Worm (Caenorhabditis elegans): Measurements from ENCODE around the gene srj-50.

Gene srj-50

DNA sequence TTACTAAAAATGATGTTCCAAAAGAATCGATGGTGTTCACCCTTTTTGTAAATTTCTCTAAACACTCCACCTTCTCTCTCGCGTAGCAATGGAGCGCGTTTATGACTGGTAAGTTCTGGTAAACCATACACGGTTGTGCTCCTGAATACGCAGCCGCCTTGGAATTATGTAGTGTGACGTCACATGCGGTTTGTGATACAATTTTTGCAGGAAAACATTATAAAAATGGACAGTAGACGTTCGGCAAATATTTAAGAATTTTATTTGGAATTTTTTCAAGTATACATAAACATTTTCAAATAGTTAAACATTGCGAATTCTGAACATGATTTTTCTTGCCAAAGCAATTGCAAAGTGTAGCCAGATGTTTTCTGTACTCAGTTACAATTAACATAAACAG is 44.7 kb downstream of the srj-50 start, which contains the start of gene F37B4.10:
TSS of gene F37B4.10 (minus strand) at position 101 of the 400 bp plus-strand sequence.
- TF ChIP-seq mep-1 (tag; optimal IDR thresholded peaks at IDR 0.05) (peak; percentile 8), nhr-2 (tag; optimal IDR thresholded peaks at IDR 0.05) (no peak), snpc-4 (tag; optimal IDR thresholded peaks at IDR 0.05) (no peak), nhr-12 (tag; optimal IDR thresholded peaks at IDR 0.05) (no peak), lin-13 (tag; optimal IDR thresholded peaks at IDR 0.05) (no peak), elt-1 (tag; optimal IDR thresholded peaks at IDR 0.05; ENCODE audit: borderline replicate concordance, insufficient read depth) (no peak), tbx-8 (GFP tag; optimal IDR thresholded peaks at IDR 0.05) (no peak), bed-3 (GFP tag; optimal IDR thresholded peaks at IDR 0.05) (no peak), flh-1 (GFP tag; optimal IDR thresholded peaks at IDR 0.05) (no peak), ceh-83 (GFP tag; optimal IDR thresholded peaks at IDR 0.05) (no peak), drap-1 (GFP tag; optimal IDR thresholded peaks at IDR 0.05) (no peak), zip-8 (tag; optimal IDR thresholded peaks at IDR 0.05) (peak; percentile 31), ztf-11 (tag; optimal IDR thresholded peaks at IDR 0.05) (no peak), ceh-39 (tag; optimal IDR thresholded peaks at IDR 0.05) (no peak)

DNA sequence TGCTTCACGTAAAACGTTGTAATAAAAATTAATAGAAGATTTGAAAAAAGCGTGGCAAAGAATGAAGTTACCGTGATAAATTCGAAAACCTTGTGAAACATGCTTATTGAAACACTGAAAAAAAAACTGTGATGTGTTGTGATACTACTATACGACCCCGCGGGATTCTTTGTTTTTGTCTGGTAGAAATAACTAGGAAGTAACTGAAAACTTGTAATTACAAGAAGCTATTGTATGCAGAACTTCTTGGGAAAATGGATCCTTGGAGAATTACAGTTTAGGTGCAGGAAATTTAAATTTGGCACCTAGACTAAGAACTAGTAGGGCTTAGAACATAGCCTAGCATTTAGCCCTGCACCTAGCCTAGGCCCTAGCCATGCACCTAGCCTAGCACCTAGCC is 47.0 kb downstream of the srj-50 start, which contains the start of gene str-39:
TSS of gene str-39 (minus strand) at position 101 of the 400 bp plus-strand sequence.
- TF ChIP-seq lsy-2 (tag; optimal IDR thresholded peaks at IDR 0.05) (no peak), ceh-43 (GFP tag; optimal IDR thresholded peaks at IDR 0.05) (no peak), mab-5 (tag; optimal IDR thresholded peaks at IDR 0.05) (no peak), bed-3 (GFP tag; optimal IDR thresholded peaks at IDR 0.05) (no peak), snpc-4 (tag; optimal IDR thresholded peaks at IDR 0.05) (no peak), unc-39 (tag; optimal IDR thresholded peaks at IDR 0.05) (no peak), sptf-1 (tag; optimal IDR thresholded peaks at IDR 0.05) (no peak), ham-2 (GFP tag; optimal IDR thresholded peaks at IDR 0.05) (no peak), cnd-1 (tag; optimal IDR thresholded peaks at IDR 0.05) (no peak), mls-2 (tag; optimal IDR thresholded peaks at IDR 0.05) (no peak), nhr-76 (tag; optimal IDR thresholded peaks at IDR 0.05) (no peak)

DNA sequence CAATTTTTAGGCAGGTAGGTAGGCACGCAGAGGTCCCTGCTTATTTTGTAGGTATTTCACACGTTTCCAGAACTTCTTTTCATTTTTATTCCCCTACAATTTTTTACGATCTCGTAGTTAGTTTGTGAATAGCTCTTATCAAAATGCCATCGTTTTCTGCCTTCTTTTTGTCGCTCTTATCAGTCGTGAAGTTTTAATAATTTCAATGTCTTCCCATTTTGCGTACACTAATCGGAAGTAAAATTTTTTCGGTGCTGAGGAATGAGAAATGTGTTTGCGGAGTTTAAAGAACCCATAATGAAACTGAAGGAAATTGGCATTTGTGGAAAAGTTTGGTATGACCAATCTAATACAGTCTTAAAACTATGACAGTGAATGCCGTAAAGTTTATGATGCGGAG is 47.6 kb downstream of the srj-50 start:
- no peak for TF ChIP-seq nhr-12 (tag; optimal IDR thresholded peaks at IDR 0.05)
- TF ChIP-seq mep-1 (tag; optimal IDR thresholded peaks at IDR 0.05), result no peak
- TF ChIP-seq lin-13 (tag; optimal IDR thresholded peaks at IDR 0.05), result no peak
- no peak for TF ChIP-seq ceh-83 (GFP tag; optimal IDR thresholded peaks at IDR 0.05)
- TF ChIP-seq hlh-1 (tag; optimal IDR thresholded peaks at IDR 0.05), result no peak
- no peak for TF ChIP-seq sptf-1 (tag; optimal IDR thresholded peaks at IDR 0.05)
- TF ChIP-seq unc-120 (tag; optimal IDR thresholded peaks at IDR 0.05; ENCODE audit: poor library complexity, severe bottlenecking), result no peak
- TF ChIP-seq blmp-1 (tag; optimal IDR thresholded peaks at IDR 0.05), result no peak
- TF ChIP-seq nhr-76 (tag; optimal IDR thresholded peaks at IDR 0.05), result no peak

DNA sequence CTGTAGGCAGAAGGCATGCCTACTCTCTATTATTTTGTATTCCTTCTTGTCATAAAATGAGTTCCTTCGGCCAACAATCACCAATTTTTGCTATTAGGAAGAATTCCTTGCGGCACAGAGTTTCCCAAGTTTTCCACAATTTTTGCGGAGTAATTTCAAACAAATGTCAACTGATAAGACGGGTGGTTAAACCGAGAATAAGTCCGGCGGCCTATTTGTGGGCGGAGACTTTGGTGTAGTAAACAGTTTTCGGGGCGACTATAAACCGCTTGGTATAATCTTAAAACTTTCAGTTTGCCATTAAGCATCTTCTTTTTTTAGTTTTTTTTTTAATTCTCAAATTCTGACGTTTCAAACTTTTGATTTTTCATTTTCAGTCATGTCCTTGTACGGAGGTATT is 48.2 kb downstream of the srj-50 start, which contains the start of gene ifc-1:
TSS of gene ifc-1 (plus strand) at position 378 of the 400 bp plus-strand sequence.
- no peak for TF ChIP-seq M03D4.4 (tag; optimal IDR thresholded peaks at IDR 0.05)
- no peak for TF ChIP-seq ceh-39 (tag; optimal IDR thresholded peaks at IDR 0.05)
- no peak for TF ChIP-seq nhr-76 (tag; optimal IDR thresholded peaks at IDR 0.05)
- no peak for TF ChIP-seq snpc-4 (tag; optimal IDR thresholded peaks at IDR 0.05)
- TF ChIP-seq elt-3 (tag; optimal IDR thresholded peaks at IDR 0.05), result no peak
- no peak for TF ChIP-seq bed-3 (GFP tag; optimal IDR thresholded peaks at IDR 0.05)
- TF ChIP-seq tbx-8 (GFP tag; optimal IDR thresholded peaks at IDR 0.05), result no peak
- no peak for TF ChIP-seq nhr-237 (tag; optimal IDR thresholded peaks at IDR 0.05)
- TF ChIP-seq ham-2 (GFP tag; optimal IDR thresholded peaks at IDR 0.05), result no peak
- TF ChIP-seq mls-2 (tag; optimal IDR thresholded peaks at IDR 0.05), result no peak
- no peak for TF ChIP-seq cnd-1 (tag; optimal IDR thresholded peaks at IDR 0.05)
- no peak for TF ChIP-seq lsy-2 (tag; optimal IDR thresholded peaks at IDR 0.05)
- TF ChIP-seq ztf-11 (tag; optimal IDR thresholded peaks at IDR 0.05), result no peak
- no peak for TF ChIP-seq zip-8 (tag; optimal IDR thresholded peaks at IDR 0.05)
- no peak for TF ChIP-seq ceh-43 (GFP tag; optimal IDR thresholded peaks at IDR 0.05)
- TF ChIP-seq unc-62 (GFP tag; optimal IDR thresholded peaks at IDR 0.05), result no peak
- no peak for TF ChIP-seq sptf-1 (tag; optimal IDR thresholded peaks at IDR 0.05)
- TF ChIP-seq nhr-28 (tag; optimal IDR thresholded peaks at IDR 0.05), result no peak
- no peak for TF ChIP-seq nhr-12 (tag; optimal IDR thresholded peaks at IDR 0.05)
- TF ChIP-seq ceh-83 (GFP tag; optimal IDR thresholded peaks at IDR 0.05), result no peak

DNA sequence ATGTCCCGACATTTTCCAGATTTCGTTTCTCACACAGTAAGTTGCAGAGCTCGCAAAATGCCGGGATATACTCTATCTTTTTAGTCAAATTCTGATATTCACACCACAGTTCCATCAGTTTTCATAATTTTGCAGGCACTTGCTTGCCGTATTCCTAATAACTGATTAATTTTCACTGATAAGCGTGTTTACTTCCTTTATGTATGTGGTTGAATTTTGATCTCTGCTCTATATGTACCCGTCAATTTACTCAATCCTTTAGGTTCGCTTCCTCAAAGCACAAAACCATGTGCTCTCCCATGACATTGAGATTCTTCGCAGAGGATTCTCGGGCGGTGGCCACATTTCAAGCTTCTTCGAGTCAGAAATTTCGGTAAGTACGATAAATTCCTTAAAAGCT is 48.8 kb downstream of the srj-50 start:
- no peak for TF ChIP-seq blmp-1 (tag; optimal IDR thresholded peaks at IDR 0.05)
- TF ChIP-seq nhr-12 (tag; optimal IDR thresholded peaks at IDR 0.05), result no peak
- TF ChIP-seq lin-32 (GFP tag; optimal IDR thresholded peaks at IDR 0.05), result no peak
- no peak for TF ChIP-seq ceh-39 (tag; optimal IDR thresholded peaks at IDR 0.05)
- TF ChIP-seq elt-1 (tag; optimal IDR thresholded peaks at IDR 0.05; ENCODE audit: borderline replicate concordance, insufficient read depth), result no peak
- TF ChIP-seq unc-39 (tag; optimal IDR thresholded peaks at IDR 0.05), result no peak
- TF ChIP-seq ceh-83 (GFP tag; optimal IDR thresholded peaks at IDR 0.05), result no peak
- no peak for TF ChIP-seq hlh-1 (tag; optimal IDR thresholded peaks at IDR 0.05)
- TF ChIP-seq nhr-2 (tag; optimal IDR thresholded peaks at IDR 0.05), result no peak
- no peak for TF ChIP-seq unc-62 (GFP tag; optimal IDR thresholded peaks at IDR 0.05)
- TF ChIP-seq mab-5 (tag; optimal IDR thresholded peaks at IDR 0.05), result no peak
- TF ChIP-seq flh-1 (GFP tag; optimal IDR thresholded peaks at IDR 0.05), result no peak
- TF ChIP-seq nhr-237 (tag; optimal IDR thresholded peaks at IDR 0.05), result no peak

All from whole organism, mixed stage, embryonic.